Worm (Caenorhabditis elegans): ENCODE results near the gene ZK867.2.
A peak's percentile ranks its signal among the peaks of the same experiment; 100 is the strongest.

ZK867.2 gene

ce11 chrX:7233127-7234073 lies 26.9 kb downstream of the ZK867.2 start:
- no peak for TF ChIP-seq ztf-29 (GFP tag; IDR thresholded peaks at IDR 0.05)
- TF ChIP-seq ref-1 (GFP tag; conservative IDR thresholded peaks at IDR 0.05): no peak
- TF ChIP-seq tab-1 (GFP tag; IDR thresholded peaks at IDR 0.05): no peak

- TF ChIP-seq cog-1 (tag; optimal IDR thresholded peaks at IDR 0.05): no peak
- TF ChIP-seq tab-1 (GFP tag; IDR thresholded peaks at IDR 0.05): no peak
- no peak for TF ChIP-seq ref-1 (GFP tag; conservative IDR thresholded peaks at IDR 0.05)
- TF ChIP-seq ztf-29 (GFP tag; IDR thresholded peaks at IDR 0.05): no peak
- TF ChIP-seq T22C8.4 (GFP tag; IDR thresholded peaks at IDR 0.05): no peak
- TF ChIP-seq med-1 (GFP tag; optimal IDR thresholded peaks at IDR 0.05; ENCODE audit: insufficient read depth): no peak
- no peak for TF ChIP-seq ztf-23 (GFP tag; IDR thresholded peaks at IDR 0.05)
- TF ChIP-seq klf-2 (GFP tag; conservative IDR thresholded peaks at IDR 0.05): no peak
- no peak for TF ChIP-seq flt-1 (GFP tag; IDR thresholded peaks at IDR 0.05)
Observed at ce11 chrX:7234074-7234453, 27.5 kb downstream of the ZK867.2 start.

ce11 chrX:7234723-7235203 lies 28.2 kb downstream of the ZK867.2 start:
- no peak for TF ChIP-seq med-1 (GFP tag; optimal IDR thresholded peaks at IDR 0.05; ENCODE audit: insufficient read depth)

- no peak for TF ChIP-seq cog-1 (tag; optimal IDR thresholded peaks at IDR 0.05)
- no peak for TF ChIP-seq ztf-29 (GFP tag; IDR thresholded peaks at IDR 0.05)
- TF ChIP-seq med-1 (GFP tag; optimal IDR thresholded peaks at IDR 0.05; ENCODE audit: insufficient read depth): no peak
- no peak for TF ChIP-seq klf-2 (GFP tag; conservative IDR thresholded peaks at IDR 0.05)
- TF ChIP-seq T22C8.4 (GFP tag; IDR thresholded peaks at IDR 0.05): no peak
- no peak for TF ChIP-seq flt-1 (GFP tag; IDR thresholded peaks at IDR 0.05)
Observed at ce11 chrX:7236717-7237116, 30.2 kb downstream of the ZK867.2 start.

ce11 chrX:7238562-7238961 lies 32.0 kb downstream of the ZK867.2 start, which contains the start of gene F46H5.3:
TSS of gene F46H5.3 (minus strand) at chrX:7238662.
- no peak for TF ChIP-seq cog-1 (tag; optimal IDR thresholded peaks at IDR 0.05)

ce11 chrX:7242119-7242518 lies 35.6 kb downstream of the ZK867.2 start:
- TF ChIP-seq tab-1 (GFP tag; IDR thresholded peaks at IDR 0.05) (no peak), ref-1 (GFP tag; conservative IDR thresholded peaks at IDR 0.05) (no peak), ztf-29 (GFP tag; IDR thresholded peaks at IDR 0.05) (no peak)

ce11 chrX:7242878-7243277 lies 36.4 kb downstream of the ZK867.2 start, which contains the start of gene F46H5.7:
TSS of gene F46H5.7 (minus strand) at chrX:7242983.
- TF ChIP-seq tab-1 (GFP tag; IDR thresholded peaks at IDR 0.05): no peak
- TF ChIP-seq ref-1 (GFP tag; conservative IDR thresholded peaks at IDR 0.05): no peak
- TF ChIP-seq T22C8.4 (GFP tag; IDR thresholded peaks at IDR 0.05): no peak
- no peak for TF ChIP-seq flt-1 (GFP tag; IDR thresholded peaks at IDR 0.05)
- TF ChIP-seq ztf-23 (GFP tag; IDR thresholded peaks at IDR 0.05): no peak
- no peak for TF ChIP-seq ztf-29 (GFP tag; IDR thresholded peaks at IDR 0.05)
- TF ChIP-seq klf-2 (GFP tag; conservative IDR thresholded peaks at IDR 0.05): no peak
- no peak for TF ChIP-seq cog-1 (tag; optimal IDR thresholded peaks at IDR 0.05)
- no peak for TF ChIP-seq med-1 (GFP tag; optimal IDR thresholded peaks at IDR 0.05; ENCODE audit: insufficient read depth)

- TF ChIP-seq cog-1 (tag; optimal IDR thresholded peaks at IDR 0.05) (no peak), med-1 (GFP tag; optimal IDR thresholded peaks at IDR 0.05; ENCODE audit: insufficient read depth) (no peak), ztf-23 (GFP tag; IDR thresholded peaks at IDR 0.05) (no peak), ref-1 (GFP tag; conservative IDR thresholded peaks at IDR 0.05) (no peak), flt-1 (GFP tag; IDR thresholded peaks at IDR 0.05) (no peak), klf-2 (GFP tag; conservative IDR thresholded peaks at IDR 0.05) (no peak), ztf-29 (GFP tag; IDR thresholded peaks at IDR 0.05) (no peak), tab-1 (GFP tag; IDR thresholded peaks at IDR 0.05) (no peak), T22C8.4 (GFP tag; IDR thresholded peaks at IDR 0.05) (no peak)
Observed at ce11 chrX:7244756-7245155, 38.2 kb downstream of the ZK867.2 start.

- TF ChIP-seq cog-1 (tag; optimal IDR thresholded peaks at IDR 0.05) (peak; percentile 18), ref-1 (GFP tag; conservative IDR thresholded peaks at IDR 0.05) (no peak)
Observed at ce11 chrX:7254558-7254957, 48.0 kb downstream of the ZK867.2 start, which contains the start of gene F46H5.4. TSS of gene F46H5.4 (minus strand) at chrX:7254610.

- TF ChIP-seq ref-1 (GFP tag; conservative IDR thresholded peaks at IDR 0.05) (no peak), flt-1 (GFP tag; IDR thresholded peaks at IDR 0.05) (no peak), ztf-23 (GFP tag; IDR thresholded peaks at IDR 0.05) (no peak), tab-1 (GFP tag; IDR thresholded peaks at IDR 0.05) (no peak), klf-2 (GFP tag; conservative IDR thresholded peaks at IDR 0.05) (no peak), cog-1 (tag; optimal IDR thresholded peaks at IDR 0.05) (no peak), T22C8.4 (GFP tag; IDR thresholded peaks at IDR 0.05) (no peak), ztf-29 (GFP tag; IDR thresholded peaks at IDR 0.05) (no peak), med-1 (GFP tag; optimal IDR thresholded peaks at IDR 0.05; ENCODE audit: insufficient read depth) (no peak)
Observed at ce11 chrX:7256891-7257290, 50.4 kb downstream of the ZK867.2 start, which contains the start of gene F46H5.5. TSS of gene F46H5.5 (minus strand) at chrX:7256991.

Measured in whole organism, midembryonic.